Worm (Caenorhabditis elegans) whole organism, L1 larva: ENCODE measurements around the gene col-124.
A peak's percentile ranks its signal among the peaks of the same experiment; 100 is the strongest.

Experiments used
- C04F5.9 ChIP-seq: sonication (generic microtip); optimal IDR thresholded peaks from 2 replicates; lab custom pipeline; 2016; ENCODE audit warnings: missing genetic modification characterization, missing compliant biosample characterization
- C16A3.4 ChIP-seq: fragments of 150-350 bp; optimal IDR thresholded peaks from 2 replicates; lab custom pipeline; 2014; ENCODE audit warnings: missing biosample characterization, missing genetic modification characterization
- Y116A8C.19 ChIP-seq: sonication (generic microtip); optimal IDR thresholded peaks from 2 replicates; lab custom pipeline; 2016; ENCODE audit warnings: missing compliant biosample characterization, missing genetic modification characterization, borderline replicate concordance
- aha-1 ChIP-seq: fragments of 150-350 bp; optimal IDR thresholded peaks from 2 replicates; lab custom pipeline; 2014; ENCODE audit warnings: missing biosample characterization, missing genetic modification characterization
- blmp-1 ChIP-seq: fragments of 150-350 bp; optimal IDR thresholded peaks from 2 replicates; lab custom pipeline; 2014; ENCODE audit warnings: missing biosample characterization, missing genetic modification characterization
- ceh-63 ChIP-seq: fragments of 200-800 bp; sonication (Bioruptor generic); optimal IDR thresholded peaks from 2 replicates; lab custom pipeline; 2018; ENCODE audit warnings: mild to moderate bottlenecking, missing genetic modification characterization, missing compliant biosample characterization
- ceh-82 ChIP-seq, 3 experiments: fragments of 150-350 bp in 1 of 3; sonication (generic microtip) in 2 of 3; optimal IDR thresholded peaks; 2 replicates each; lab custom pipeline; 2014 to 2017; ENCODE audit warnings: missing biosample characterization in 3 of 3, missing genetic modification characterization in 3 of 3
- ceh-88 ChIP-seq: fragments of 200-800 bp; sonication (Bioruptor generic); IDR thresholded peaks from 2 replicates; pipeline ENCODE4 v1.3.6; 2022; ENCODE audit warnings: missing genetic modification characterization, missing compliant biosample characterization
- ceh-90 ChIP-seq: sonication (generic microtip); optimal IDR thresholded peaks from 2 replicates; lab custom pipeline; 2016; ENCODE audit warnings: missing genetic modification characterization, missing compliant biosample characterization
- ces-1 ChIP-seq: fragments of 150-350 bp; optimal IDR thresholded peaks from 2 replicates; lab custom pipeline; 2014; ENCODE audit warnings: missing biosample characterization, missing genetic modification reagents, missing genetic modification characterization
- dsc-1 ChIP-seq: sonication (generic microtip); optimal IDR thresholded peaks from 2 replicates; lab custom pipeline; 2016; ENCODE audit warnings: mild to moderate bottlenecking, missing genetic modification characterization, missing compliant biosample characterization
- efl-1 ChIP-seq, 4 experiments: fragments of 150-350 bp; optimal IDR thresholded peaks in 3 of 4; peaks in 1 of 4; 1 replicate in 1 of 4; 2 replicates in 3 of 4; lab custom pipeline; 2014; ENCODE audit warnings: missing biosample characterization in 2 of 4, missing genetic modification characterization in 2 of 4, missing genetic modification reagents in 2 of 4
- efl-3 ChIP-seq: fragments of 200-800 bp; sonication (Bioruptor generic); optimal IDR thresholded peaks from 2 replicates; lab custom pipeline; 2018; ENCODE audit warnings: mild to moderate bottlenecking, missing genetic modification characterization, missing compliant biosample characterization
- egl-27 ChIP-seq, 2 experiments: fragments of 150-350 bp in 1 of 2; sonication (generic microtip); optimal IDR thresholded peaks; 3 replicates each; lab custom pipeline; 2017 to 2018; ENCODE audit warnings: missing biosample characterization in 2 of 2, missing genetic modification characterization in 2 of 2, missing genetic modification reagents in 2 of 2
- elt-2 ChIP-seq: sonication (generic microtip); optimal IDR thresholded peaks from 2 replicates; lab custom pipeline; 2016; ENCODE audit warnings: missing genetic modification characterization, mild to moderate bottlenecking, inconsistent platforms, missing compliant biosample characterization, missing genetic modification reagents
- elt-3 ChIP-seq, 6 experiments: fragments of 150-350 bp in 1 of 6; sonication (generic microtip); optimal IDR thresholded peaks; 2 replicates each; lab custom pipeline; 2017 to 2018; ENCODE audit warnings: missing biosample characterization in 6 of 6, missing genetic modification characterization in 6 of 6, inconsistent platforms in 1 of 6
- ets-5 ChIP-seq: fragments of 200-800 bp; sonication (Bioruptor generic); IDR thresholded peaks from 2 replicates; pipeline ENCODE4 v1.3.6; 2022; ENCODE audit warnings: missing genetic modification characterization, missing compliant biosample characterization
- fkh-10 ChIP-seq: sonication (generic microtip); optimal IDR thresholded peaks from 2 replicates; lab custom pipeline; 2017; ENCODE audit warnings: missing biosample characterization, missing genetic modification reagents, missing genetic modification characterization
- fkh-4 ChIP-seq: sonication (generic microtip); optimal IDR thresholded peaks from 2 replicates; lab custom pipeline; 2016; ENCODE audit warnings: missing compliant biosample characterization, missing genetic modification characterization, borderline replicate concordance
- fos-1 ChIP-seq: fragments of 150-350 bp; optimal IDR thresholded peaks from 2 replicates; lab custom pipeline; 2014; ENCODE audit warnings: missing biosample characterization, missing genetic modification characterization
- hlh-17 ChIP-seq: fragments of 200-800 bp; sonication (Bioruptor generic); optimal IDR thresholded peaks from 2 replicates; lab custom pipeline; 2018; ENCODE audit warnings: missing genetic modification characterization, mild to moderate bottlenecking, missing compliant biosample characterization, moderate library complexity, borderline replicate concordance
- hlh-4 ChIP-seq: sonication (generic microtip); optimal IDR thresholded peaks from 2 replicates; lab custom pipeline; 2016; ENCODE audit warnings: mild to moderate bottlenecking, missing genetic modification characterization, missing compliant biosample characterization
- irx-1 ChIP-seq: sonication (generic microtip); optimal IDR thresholded peaks from 2 replicates; lab custom pipeline; 2016; ENCODE audit warnings: missing genetic modification characterization, missing compliant biosample characterization
- jun-1 ChIP-seq: fragments of 150-350 bp; optimal IDR thresholded peaks from 2 replicates; lab custom pipeline; 2014; ENCODE audit warnings: missing biosample characterization, missing genetic modification reagents, missing genetic modification characterization
- lin-14 ChIP-seq: fragments of 200-800 bp; sonication (Bioruptor generic); optimal IDR thresholded peaks from 2 replicates; lab custom pipeline; 2018; ENCODE audit warnings: mild to moderate bottlenecking, missing genetic modification characterization, moderate library complexity, missing compliant biosample characterization
- lir-3 ChIP-seq: sonication (generic microtip); optimal IDR thresholded peaks from 2 replicates; lab custom pipeline; 2016; ENCODE audit warnings: mild to moderate bottlenecking, missing genetic modification characterization, moderate library complexity, missing compliant biosample characterization; ENCODE audit not compliant: poor library complexity
- mdl-1 ChIP-seq, 2 experiments: fragments of 150-350 bp; optimal IDR thresholded peaks; 2 replicates each; lab custom pipeline; 2014 to 2017; ENCODE audit warnings: missing biosample characterization in 2 of 2, missing genetic modification characterization in 2 of 2, inconsistent platforms in 1 of 2
- mep-1 ChIP-seq: fragments of 150-350 bp; optimal IDR thresholded peaks from 2 replicates; lab custom pipeline; 2014; ENCODE audit warnings: missing biosample characterization, missing genetic modification characterization
- nhr-11 ChIP-seq: fragments of 150-350 bp; optimal IDR thresholded peaks from 2 replicates; lab custom pipeline; 2014; ENCODE audit warnings: missing biosample characterization, missing genetic modification characterization
- nhr-19 ChIP-seq: fragments of 200-800 bp; sonication (Bioruptor generic); conservative IDR thresholded peaks from 2 replicates; pipeline ENCODE4 v1.3.6; 2022; ENCODE audit warnings: missing genetic modification characterization, missing compliant biosample characterization
- nhr-20 ChIP-seq: sonication (generic microtip); optimal IDR thresholded peaks from 2 replicates; lab custom pipeline; 2016; ENCODE audit warnings: mild to moderate bottlenecking, missing genetic modification characterization, missing compliant biosample characterization
- nhr-28 ChIP-seq: fragments of 150-350 bp; optimal IDR thresholded peaks from 2 replicates; lab custom pipeline; 2014; ENCODE audit warnings: missing biosample characterization, missing genetic modification characterization
- nhr-47 ChIP-seq: sonication (generic microtip); optimal IDR thresholded peaks from 2 replicates; lab custom pipeline; 2016; ENCODE audit warnings: mild to moderate bottlenecking, missing genetic modification characterization, moderate library complexity, missing compliant biosample characterization
- nhr-71 ChIP-seq: sonication (generic microtip); optimal IDR thresholded peaks from 2 replicates; lab custom pipeline; 2016; ENCODE audit warnings: mild to moderate bottlenecking, missing genetic modification characterization, moderate library complexity, missing compliant biosample characterization
- nhr-77 ChIP-seq: fragments of 150-350 bp; optimal IDR thresholded peaks from 2 replicates; lab custom pipeline; 2014; ENCODE audit warnings: missing biosample characterization, missing genetic modification characterization
- nhr-90 ChIP-seq: sonication (generic microtip); optimal IDR thresholded peaks from 2 replicates; lab custom pipeline; 2016; ENCODE audit warnings: mild to moderate bottlenecking, missing genetic modification characterization, missing compliant biosample characterization; ENCODE audit not compliant: poor library complexity
- pax-3 ChIP-seq: fragments of 200-800 bp; sonication (Bioruptor generic); optimal IDR thresholded peaks from 2 replicates; lab custom pipeline; 2018; ENCODE audit warnings: mild to moderate bottlenecking, missing genetic modification characterization, moderate library complexity, missing compliant biosample characterization
- pqm-1 ChIP-seq: sonication (generic microtip); optimal IDR thresholded peaks from 3 replicates; lab custom pipeline; 2017; ENCODE audit warnings: missing biosample characterization, missing genetic modification characterization
- skn-1 ChIP-seq: fragments of 150-350 bp; optimal IDR thresholded peaks from 2 replicates; lab custom pipeline; 2014; ENCODE audit warnings: missing biosample characterization, missing genetic modification characterization
- snpc-4 ChIP-seq: fragments of 150-350 bp; optimal IDR thresholded peaks from 2 replicates; lab custom pipeline; 2014; ENCODE audit warnings: missing biosample characterization, missing genetic modification characterization
- snu-23 ChIP-seq: sonication (generic microtip); optimal IDR thresholded peaks from 2 replicates; lab custom pipeline; 2016; ENCODE audit warnings: missing genetic modification characterization, missing compliant biosample characterization
- sptf-1 ChIP-seq: fragments of 150-350 bp; optimal IDR thresholded peaks from 2 replicates; lab custom pipeline; 2014; ENCODE audit warnings: missing biosample characterization, missing genetic modification characterization
- sup-37 ChIP-seq: fragments of 200-800 bp; sonication (Bioruptor generic); optimal IDR thresholded peaks from 2 replicates; lab custom pipeline; 2018; ENCODE audit warnings: mild to moderate bottlenecking, missing genetic modification characterization, missing compliant biosample characterization
- swsn-7 ChIP-seq: sonication (generic microtip); optimal IDR thresholded peaks from 2 replicates; lab custom pipeline; 2016; ENCODE audit warnings: missing genetic modification characterization, missing compliant biosample characterization
- tbx-2 ChIP-seq: sonication (generic microtip); optimal IDR thresholded peaks from 2 replicates; lab custom pipeline; 2016; ENCODE audit warnings: missing genetic modification characterization, missing compliant biosample characterization
- unc-130 ChIP-seq: fragments of 150-350 bp; optimal IDR thresholded peaks from 2 replicates; lab custom pipeline; 2017; ENCODE audit warnings: missing biosample characterization, missing genetic modification characterization, inconsistent platforms
- unc-30 ChIP-seq: sonication (generic microtip); optimal IDR thresholded peaks from 2 replicates; lab custom pipeline; 2017; ENCODE audit warnings: missing biosample characterization, missing genetic modification characterization
- unc-62 ChIP-seq: fragments of 150-350 bp; optimal IDR thresholded peaks from 2 replicates; lab custom pipeline; 2014; ENCODE audit warnings: missing biosample characterization, missing genetic modification reagents, missing genetic modification characterization
- xbp-1 ChIP-seq: sonication (generic microtip); optimal IDR thresholded peaks from 2 replicates; lab custom pipeline; 2016; ENCODE audit warnings: missing genetic modification characterization, missing compliant biosample characterization
- zip-4 ChIP-seq: fragments of 200-800 bp; sonication (Bioruptor generic); optimal IDR thresholded peaks from 2 replicates; lab custom pipeline; 2018; ENCODE audit warnings: mild to moderate bottlenecking, missing genetic modification characterization, moderate library complexity, missing compliant biosample characterization
- ztf-11 ChIP-seq, 2 experiments: sonication (generic microtip); optimal IDR thresholded peaks; 2 replicates each; lab custom pipeline; 2016 to 2017; ENCODE audit warnings: missing genetic modification characterization in 2 of 2, missing biosample characterization in 1 of 2, missing compliant biosample characterization in 1 of 2

The col-124 gene

ce11 chrIV:10174932-10175732 is 41.1 kb upstream of the col-124 start:
- TF ChIP-seq unc-30 (no peak), skn-1 (tag; lab: Kevin White, UChicago) (no peak), nhr-20 (peak; percentile 19), elt-3 (tag; optimal IDR thresholded peaks at IDR 0.05; lab: Kevin White, UChicago) (peak in 2 of 6 experiments; percentile 0 to 8), nhr-19 (peak; percentile 9; the same call in 1 of the 2 replicates), ceh-90 (tag; lab: Kevin White, UChicago) (no peak), ceh-88 (GFP tag; lab: Robert Waterston, UW) (no peak), sup-37 (GFP tag; lab: Kevin White, UChicago) (no peak), nhr-47 (tag; lab: Kevin White, UChicago) (peak; percentile 0), hlh-4 (tag; lab: Kevin White, UChicago) (no peak), efl-1 (optimal IDR thresholded peaks at IDR 0.05; lab: Kevin White, UChicago) (no peak), efl-1 (GFP tag; optimal IDR thresholded peaks at IDR 0.05 in 1 of 2; lab: Kevin White, UChicago) (peak in 1 of 2 experiments; percentile 62), pax-3 (no peak), efl-3 (GFP tag; lab: Kevin White, UChicago) (no peak), dsc-1 (no peak), ceh-82 (tag; optimal IDR thresholded peaks at IDR 0.05; lab: Kevin White, UChicago) (no peak), unc-130 (no peak), swsn-7 (tag; lab: Kevin White, UChicago) (no peak), ceh-63 (GFP tag; lab: Kevin White, UChicago) (no peak), hlh-17 (GFP tag; lab: Kevin White, UChicago) (no peak), ztf-11 (tag; optimal IDR thresholded peaks at IDR 0.05; lab: Kevin White, UChicago) (no peak), snu-23 (GFP tag; lab: Kevin White, UChicago) (peak; percentile 25), aha-1 (no peak), lir-3 (tag; lab: Kevin White, UChicago) (no peak), C04F5.9 (tag; lab: Kevin White, UChicago) (no peak), tbx-2 (tag; lab: Kevin White, UChicago) (no peak), fos-1 (tag; lab: Kevin White, UChicago) (no peak), egl-27 (tag; optimal IDR thresholded peaks at IDR 0.05; lab: Kevin White, UChicago) (no peak), mep-1 (tag; lab: Kevin White, UChicago) (peak; percentile 14), C16A3.4 (tag; lab: Kevin White, UChicago) (no peak), nhr-28 (no peak), Y116A8C.19 (tag; lab: Kevin White, UChicago) (no peak), lin-14 (peak; percentile 73), nhr-11 (tag; lab: Kevin White, UChicago) (no peak), nhr-77 (tag; lab: Kevin White, UChicago) (no peak), unc-62 (GFP tag; lab: Kevin White, UChicago) (no peak), sptf-1 (tag; lab: Kevin White, UChicago) (no peak), ets-5 (GFP tag; lab: Robert Waterston, UW) (no peak), fkh-10 (GFP tag; lab: Kevin White, UChicago) (no peak), xbp-1 (tag; lab: Kevin White, UChicago) (no peak), snpc-4 (tag; lab: Kevin White, UChicago) (no peak), elt-2 (peak; percentile 45), ces-1 (GFP tag; lab: Kevin White, UChicago) (no peak), fkh-4 (no peak), jun-1 (tag; lab: Kevin White, UChicago) (no peak), irx-1 (tag; lab: Kevin White, UChicago) (no peak), pqm-1 (tag; lab: Kevin White, UChicago) (no peak), zip-4 (GFP tag; lab: Kevin White, UChicago) (no peak), blmp-1 (tag; lab: Kevin White, UChicago) (peak; percentile 74), mdl-1 (tag; optimal IDR thresholded peaks at IDR 0.05; lab: Kevin White, UChicago) (no peak), nhr-71 (tag; lab: Kevin White, UChicago) (peak; percentile 14), nhr-90 (tag; lab: Kevin White, UChicago) (peak; percentile 33)
